Worm (Caenorhabditis elegans) whole organism, late embryonic: Measurements from ENCODE around the gene T04B2.8.

Experiments used
- F13H6.1 ChIP-seq: sonication (generic microtip); optimal IDR thresholded peaks from 2 replicates; lab custom pipeline; 2016; ENCODE audit warnings: missing genetic modification characterization, missing compliant biosample characterization
- K02D7.2 ChIP-seq: sonication (generic microtip); optimal IDR thresholded peaks from 2 replicates; lab custom pipeline; 2017; ENCODE audit warnings: mild to moderate bottlenecking, missing genetic modification characterization, missing compliant biosample characterization
- T23F11.4 ChIP-seq: fragments of 200-800 bp; sonication (Bioruptor generic); optimal IDR thresholded peaks from 2 replicates; lab custom pipeline; 2018; ENCODE audit warnings: mild to moderate bottlenecking, missing genetic modification characterization, missing compliant biosample characterization
- Y22D7AL.16 ChIP-seq: sonication (generic microtip); optimal IDR thresholded peaks from 2 replicates; lab custom pipeline; 2016; ENCODE audit warnings: missing genetic modification characterization, missing compliant biosample characterization
- ama-1 ChIP-seq: fragments of 150-350 bp; optimal IDR thresholded peaks from 2 replicates; lab custom pipeline; 2014
- ceh-14 ChIP-seq: sonication (generic microtip); optimal IDR thresholded peaks from 2 replicates; lab custom pipeline; 2016; ENCODE audit warnings: missing genotype, missing genetic modification characterization, missing compliant biosample characterization
- ceh-18 ChIP-seq: sonication (generic microtip); optimal IDR thresholded peaks from 2 replicates; lab custom pipeline; 2016; ENCODE audit warnings: missing genetic modification characterization, missing compliant biosample characterization
- ceh-19 ChIP-seq: fragments of 200-800 bp; sonication (Bioruptor generic); optimal IDR thresholded peaks from 2 replicates; lab custom pipeline; 2018; ENCODE audit warnings: mild to moderate bottlenecking, missing genetic modification characterization, missing compliant biosample characterization
- ceh-2 ChIP-seq: sonication (generic microtip); optimal IDR thresholded peaks from 2 replicates; lab custom pipeline; 2016; ENCODE audit warnings: missing genotype, missing genetic modification characterization, missing compliant biosample characterization
- ceh-22 ChIP-seq: sonication (generic microtip); optimal IDR thresholded peaks from 2 replicates; lab custom pipeline; 2017; ENCODE audit warnings: missing biosample characterization, missing genetic modification characterization
- ceh-31 ChIP-seq: sonication (generic microtip); optimal IDR thresholded peaks from 2 replicates; lab custom pipeline; 2016; ENCODE audit warnings: missing genetic modification characterization, missing compliant biosample characterization
- ceh-34 ChIP-seq: sonication (generic microtip); optimal IDR thresholded peaks from 2 replicates; lab custom pipeline; 2016; ENCODE audit warnings: mild to moderate bottlenecking, missing genetic modification characterization, missing compliant biosample characterization
- ceh-9 ChIP-seq: sonication (generic microtip); optimal IDR thresholded peaks from 2 replicates; lab custom pipeline; 2016; ENCODE audit warnings: mild to moderate bottlenecking, missing genetic modification characterization, inconsistent platforms, missing compliant biosample characterization
- che-1 ChIP-seq: sonication (generic microtip); optimal IDR thresholded peaks from 2 replicates; lab custom pipeline; 2016; ENCODE audit warnings: mild to moderate bottlenecking, missing genetic modification characterization, missing compliant biosample characterization
- dmd-4 ChIP-seq: sonication (generic microtip); optimal IDR thresholded peaks from 2 replicates; lab custom pipeline; 2016; ENCODE audit warnings: borderline replicate concordance, missing genetic modification characterization, missing compliant biosample characterization
- elt-2 ChIP-seq: sonication (generic microtip); optimal IDR thresholded peaks from 2 replicates; lab custom pipeline; 2016; ENCODE audit warnings: missing genetic modification reagents, missing genetic modification characterization, missing compliant biosample characterization
- ets-4 ChIP-seq: sonication (generic microtip); optimal IDR thresholded peaks from 2 replicates; lab custom pipeline; 2016; ENCODE audit warnings: missing genetic modification characterization, missing compliant biosample characterization
- fkh-6 ChIP-seq: sonication (generic microtip); optimal IDR thresholded peaks from 2 replicates; lab custom pipeline; 2016; ENCODE audit warnings: missing genetic modification characterization, missing compliant biosample characterization
- hlh-30 ChIP-seq: sonication (generic microtip); optimal IDR thresholded peaks from 2 replicates; lab custom pipeline; 2017; ENCODE audit warnings: antibody characterized with exemption, missing genetic modification characterization, missing compliant biosample characterization; ENCODE audit not compliant: insufficient read depth
- hlh-6 ChIP-seq: sonication (generic microtip); optimal IDR thresholded peaks from 2 replicates; lab custom pipeline; 2016; ENCODE audit warnings: missing genotype, missing genetic modification characterization, missing compliant biosample characterization
- hlh-8 ChIP-seq: sonication (generic microtip); optimal IDR thresholded peaks from 2 replicates; lab custom pipeline; 2016; ENCODE audit warnings: missing genotype, missing genetic modification characterization, missing compliant biosample characterization
- lim-6 ChIP-seq: sonication (generic microtip); optimal IDR thresholded peaks from 2 replicates; lab custom pipeline; 2016; ENCODE audit warnings: missing genetic modification characterization, missing compliant biosample characterization
- lin-11 ChIP-seq: fragments of 200-800 bp; sonication (Bioruptor generic); optimal IDR thresholded peaks from 2 replicates; lab custom pipeline; 2018; ENCODE audit warnings: mild to moderate bottlenecking, missing genetic modification characterization, missing compliant biosample characterization
- madf-2 ChIP-seq: sonication (generic microtip); optimal IDR thresholded peaks from 2 replicates; lab custom pipeline; 2017; ENCODE audit warnings: missing genetic modification characterization, missing compliant biosample characterization
- mec-3 ChIP-seq: sonication (generic microtip); optimal IDR thresholded peaks from 2 replicates; lab custom pipeline; 2016; ENCODE audit warnings: borderline replicate concordance, missing genetic modification characterization, missing compliant biosample characterization
- nfya-1 ChIP-seq: sonication (generic microtip); optimal IDR thresholded peaks from 2 replicates; lab custom pipeline; 2017; ENCODE audit warnings: missing genetic modification characterization, mild to moderate bottlenecking, missing compliant biosample characterization, antibody characterized with exemption, moderate library complexity
- nhr-11 ChIP-seq: fragments of 150-350 bp; optimal IDR thresholded peaks from 2 replicates; lab custom pipeline; 2014; ENCODE audit warnings: missing biosample characterization, missing genetic modification characterization
- odd-2 ChIP-seq: sonication (generic microtip); optimal IDR thresholded peaks from 2 replicates; lab custom pipeline; 2017; ENCODE audit warnings: antibody characterized with exemption, mild to moderate bottlenecking, missing genetic modification characterization, missing compliant biosample characterization
- pat-9 ChIP-seq: fragments of 200-800 bp; sonication (Bioruptor generic); optimal IDR thresholded peaks from 2 replicates; lab custom pipeline; 2018; ENCODE audit warnings: mild to moderate bottlenecking, missing genetic modification characterization, moderate library complexity, missing compliant biosample characterization
- pha-2 ChIP-seq: sonication (generic microtip); optimal IDR thresholded peaks from 2 replicates; lab custom pipeline; 2017; ENCODE audit warnings: mild to moderate bottlenecking, missing genetic modification characterization, missing compliant biosample characterization
- pha-4 ChIP-seq: fragments of 150-350 bp; optimal IDR thresholded peaks from 2 replicates; lab custom pipeline; 2018; ENCODE audit warnings: missing biosample characterization, missing genetic modification reagents, missing genetic modification characterization
- pros-1 ChIP-seq: fragments of 150-350 bp; optimal IDR thresholded peaks from 2 replicates; lab custom pipeline; 2014; ENCODE audit warnings: missing biosample characterization, missing genetic modification reagents, missing genetic modification characterization
- rnt-1 ChIP-seq: sonication (generic microtip); optimal IDR thresholded peaks from 2 replicates; lab custom pipeline; 2016; ENCODE audit warnings: missing genetic modification characterization, missing compliant biosample characterization
- sox-4 ChIP-seq: sonication (generic microtip); optimal IDR thresholded peaks from 2 replicates; lab custom pipeline; 2017; ENCODE audit warnings: mild to moderate bottlenecking, missing genetic modification characterization, inconsistent platforms, missing compliant biosample characterization
- syd-9 ChIP-seq: sonication (generic microtip); optimal IDR thresholded peaks from 2 replicates; lab custom pipeline; 2016; ENCODE audit warnings: mild to moderate bottlenecking, missing genetic modification characterization, moderate library complexity, missing compliant biosample characterization
- tbx-2 ChIP-seq: sonication (generic microtip); optimal IDR thresholded peaks from 2 replicates; lab custom pipeline; 2016; ENCODE audit warnings: missing genetic modification characterization, missing compliant biosample characterization
- tbx-7 ChIP-seq: sonication (generic microtip); optimal IDR thresholded peaks from 2 replicates; lab custom pipeline; 2016; ENCODE audit warnings: missing genotype, missing genetic modification characterization, missing compliant biosample characterization
- unc-3 ChIP-seq, 2 experiments: fragments of 200-800 bp in 1 of 2; sonication (Bioruptor generic) in 1 of 2; sonication (generic microtip) in 1 of 2; conservative IDR thresholded peaks in 1 of 2; optimal IDR thresholded peaks in 1 of 2; 2 replicates each; pipeline versions ENCODE4 v1.3.6 to Lab custom; 2016 to 2022; ENCODE audit warnings: missing compliant biosample characterization in 2 of 2, missing genetic modification characterization in 2 of 2, missing genetic modification reagents in 1 of 2
- unc-42 ChIP-seq: sonication (generic microtip); optimal IDR thresholded peaks from 2 replicates; lab custom pipeline; 2016; ENCODE audit warnings: missing genotype, missing genetic modification characterization, missing compliant biosample characterization
- unc-55 ChIP-seq: sonication (generic microtip); optimal IDR thresholded peaks from 2 replicates; lab custom pipeline; 2017; ENCODE audit warnings: missing biosample characterization, missing genetic modification reagents, missing genetic modification characterization
- unc-86 ChIP-seq: sonication (generic microtip); optimal IDR thresholded peaks from 2 replicates; lab custom pipeline; 2016; ENCODE audit warnings: missing genetic modification characterization, missing compliant biosample characterization
- zip-5 ChIP-seq: sonication (generic microtip); optimal IDR thresholded peaks from 2 replicates; lab custom pipeline; 2016; ENCODE audit warnings: missing genetic modification characterization, missing compliant biosample characterization

T04B2.8 gene

ce11 chrIV:10022991-10023390, 28.0 kb downstream of the T04B2.8 start, which contains the start of gene F44D12.8:
TSS of gene F44D12.8 (plus strand) at chrIV:10023291.
- no peak for TF ChIP-seq madf-2 (tag; lab: Kevin White, UChicago)
- TF ChIP-seq ceh-19, result no peak
- TF ChIP-seq ets-4, result no peak
- no peak for TF ChIP-seq unc-55
- TF ChIP-seq ceh-31 (tag; lab: Kevin White, UChicago), result no peak
- TF ChIP-seq F13H6.1 (tag; lab: Kevin White, UChicago), result no peak
- no peak for TF ChIP-seq T23F11.4 (GFP tag; lab: Kevin White, UChicago)
- no peak for TF ChIP-seq ama-1 (lab: Kevin White, UChicago)
- TF ChIP-seq elt-2 (tag; lab: Kevin White, UChicago), result no peak
- TF ChIP-seq sox-4 (tag; lab: Kevin White, UChicago), result no peak
- TF ChIP-seq ceh-34 (tag; lab: Kevin White, UChicago), result no peak
- no peak for TF ChIP-seq fkh-6 (tag; lab: Kevin White, UChicago)
- TF ChIP-seq syd-9, result no peak
- no peak for TF ChIP-seq ceh-14 (tag; lab: Kevin White, UChicago)
- no peak for TF ChIP-seq ceh-2 (tag; lab: Kevin White, UChicago)
- no peak for TF ChIP-seq nfya-1
- TF ChIP-seq dmd-4 (tag; lab: Kevin White, UChicago), result no peak
- TF ChIP-seq odd-2, result no peak
- no peak for TF ChIP-seq pat-9 (tag; lab: Kevin White, UChicago)
- TF ChIP-seq pha-4 (tag; lab: Kevin White, UChicago), result no peak

ce11 chrIV:10021283-10021682, 29.7 kb downstream of the T04B2.8 start, which contains the start of gene F44D12.19:
TSS of gene F44D12.19 (plus strand) at chrIV:10021583.
- no peak for TF ChIP-seq fkh-6 (tag; lab: Kevin White, UChicago)
- no peak for TF ChIP-seq unc-86 (tag; lab: Kevin White, UChicago)
- no peak for TF ChIP-seq pha-2 (tag; lab: Kevin White, UChicago)
- TF ChIP-seq Y22D7AL.16 (tag; lab: Kevin White, UChicago), result no peak
- no peak for TF ChIP-seq lin-11 (tag; lab: Kevin White, UChicago)
- TF ChIP-seq nhr-11 (tag; lab: Kevin White, UChicago), result no peak
- TF ChIP-seq K02D7.2 (tag; lab: Kevin White, UChicago), result no peak
- no peak for TF ChIP-seq pros-1 (tag; lab: Kevin White, UChicago)
- TF ChIP-seq zip-5 (tag; lab: Kevin White, UChicago), result no peak
- TF ChIP-seq tbx-2 (tag; lab: Kevin White, UChicago), result no peak
- no peak for TF ChIP-seq hlh-8
- no peak for TF ChIP-seq unc-3 (GFP tag; conservative IDR thresholded peaks at IDR 0.05; lab: Robert Waterston, UW)
- no peak for TF ChIP-seq unc-3 (tag; optimal IDR thresholded peaks at IDR 0.05; lab: Kevin White, UChicago)
- TF ChIP-seq hlh-30 (tag; lab: Kevin White, UChicago), result no peak
- no peak for TF ChIP-seq hlh-6
- no peak for TF ChIP-seq rnt-1
- TF ChIP-seq tbx-7, result no peak
- TF ChIP-seq che-1 (tag; lab: Kevin White, UChicago), result no peak
- no peak for TF ChIP-seq ceh-9 (tag; lab: Kevin White, UChicago)
- TF ChIP-seq, all 69 proteins: peak for 0

ce11 chrIV:10017633-10018032, 33.4 kb downstream of the T04B2.8 start, which contains the start of gene F44D12.2:
TSS of gene F44D12.2 (minus strand) at chrIV:10017733.
- TF ChIP-seq che-1 (tag; lab: Kevin White, UChicago) (no peak), lim-6 (no peak), lin-11 (tag; lab: Kevin White, UChicago) (no peak), rnt-1 (no peak), syd-9 (no peak), hlh-30 (tag; lab: Kevin White, UChicago) (no peak), unc-42 (tag; lab: Kevin White, UChicago) (no peak), ceh-22 (tag; lab: Kevin White, UChicago) (no peak), nfya-1 (no peak), mec-3 (tag; lab: Kevin White, UChicago) (no peak), ceh-18 (tag; lab: Kevin White, UChicago) (no peak)
